Fruit fly (Drosophila melanogaster): ENCODE results near the gene CG43815.

CG43815 gene

dm6 chr2L:3575679-3576442, at the start of gene CG43815:
CG43815 (plus strand) TSS chr2L:3576210.
- TF ChIP-seq CG11294 (GFP tag; IDR thresholded peaks at IDR 0.05) (no peak), CG4318 (GFP tag; optimal IDR thresholded peaks at IDR 0.05) (peak; percentile 12), ss (GFP tag; optimal IDR thresholded peaks at IDR 0.05) (no peak), spab (GFP tag; optimal IDR thresholded peaks at IDR 0.05) (no peak), Blimp-1 (GFP tag; optimal IDR thresholded peaks at IDR 0.05) (no peak), lz (GFP tag; optimal IDR thresholded peaks at IDR 0.05) (no peak), CG9139 (GFP tag; optimal IDR thresholded peaks at IDR 0.05) (no peak), eg (GFP tag; IDR thresholded peaks at IDR 0.05) (0 out of 3 replicates have a peak, but pooled peaks have one; percentile 25), Hr4 (GFP tag; optimal IDR thresholded peaks at IDR 0.05) (peak; percentile 18), CG6792 (GFP tag; optimal IDR thresholded peaks at IDR 0.05) (no peak), CG31627 (GFP tag; optimal IDR thresholded peaks at IDR 0.05) (no peak), esn (GFP tag; optimal IDR thresholded peaks at IDR 0.05) (no peak), Ets21C (GFP tag; optimal IDR thresholded peaks at IDR 0.05) (no peak), Eip78C (GFP tag) (peak; percentile 65), svp (GFP tag) (no peak), CG6854 (GFP tag; optimal IDR thresholded peaks at IDR 0.05) (no peak), CG15336 (GFP tag; IDR thresholded peaks at IDR 0.05) (no peak), net (GFP tag; optimal IDR thresholded peaks at IDR 0.05) (no peak), CG10631 (GFP tag; optimal IDR thresholded peaks at IDR 0.05) (peak; percentile 30), CG10669 (GFP tag; optimal IDR thresholded peaks at IDR 0.05) (no peak), dac (GFP tag; optimal IDR thresholded peaks at IDR 0.05) (no peak), dsx (GFP tag; optimal IDR thresholded peaks at IDR 0.05; ENCODE audit: poor library complexity, severe bottlenecking) (peak; percentile 80), cyc (GFP tag; optimal IDR thresholded peaks at IDR 0.05) (no peak), fd59A (GFP tag; optimal IDR thresholded peaks at IDR 0.05) (no peak), CG3919 (GFP tag; optimal IDR thresholded peaks at IDR 0.05) (no peak), Hr39 (GFP tag; optimal IDR thresholded peaks at IDR 0.05) (no peak), Met (GFP tag; optimal IDR thresholded peaks at IDR 0.05) (peak; percentile 23), CG16779 (tag; optimal IDR thresholded peaks at IDR 0.05) (no peak), Ets96B (tag; optimal IDR thresholded peaks at IDR 0.05) (peak; percentile 29), CG32006 (GFP tag; optimal IDR thresholded peaks at IDR 0.05) (peak; percentile 38), OdsH (GFP tag; optimal IDR thresholded peaks at IDR 0.05) (peak; percentile 5), topi (GFP tag; optimal IDR thresholded peaks at IDR 0.05) (no peak), Lpt (GFP tag; optimal IDR thresholded peaks at IDR 0.05) (no peak), vri (GFP tag; optimal IDR thresholded peaks at IDR 0.05) (no peak), Gug (GFP tag; IDR thresholded peaks at IDR 0.05) (no peak), salr (GFP tag; optimal IDR thresholded peaks at IDR 0.05) (no peak), Smox (GFP tag; optimal IDR thresholded peaks at IDR 0.05) (no peak), CG34406 (GFP tag; optimal IDR thresholded peaks at IDR 0.05) (no peak), CG11902 (GFP tag; optimal IDR thresholded peaks at IDR 0.05) (no peak), Sox102F (GFP tag; optimal IDR thresholded peaks at IDR 0.05) (no peak), CG6808 (GFP tag; optimal IDR thresholded peaks at IDR 0.05) (no peak), CG1621 (tag; optimal IDR thresholded peaks at IDR 0.05) (no peak), Eip93F (GFP tag; optimal IDR thresholded peaks at IDR 0.05) (no peak), CG3032 (tag; optimal IDR thresholded peaks at IDR 0.05) (no peak), CG7368 (GFP tag; optimal IDR thresholded peaks at IDR 0.05) (no peak), CG8632 (GFP tag; optimal IDR thresholded peaks at IDR 0.05) (no peak), acj6 (GFP tag; optimal IDR thresholded peaks at IDR 0.05) (no peak), CG6163 (GFP tag; IDR thresholded peaks at IDR 0.05) (peak; percentile 47; the same call in 1 of the 3 replicates), CG8119 (GFP tag; IDR thresholded peaks at IDR 0.05) (0 out of 3 replicates have a peak, but pooled peaks have one; percentile 37), CG8319 (GFP tag; optimal IDR thresholded peaks at IDR 0.05) (no peak), Hr38 (GFP tag; optimal IDR thresholded peaks at IDR 0.05) (no peak)

All from whole organism, prepupa.